Worm (Caenorhabditis elegans): ENCODE results near the gene srh-113.

DNA sequence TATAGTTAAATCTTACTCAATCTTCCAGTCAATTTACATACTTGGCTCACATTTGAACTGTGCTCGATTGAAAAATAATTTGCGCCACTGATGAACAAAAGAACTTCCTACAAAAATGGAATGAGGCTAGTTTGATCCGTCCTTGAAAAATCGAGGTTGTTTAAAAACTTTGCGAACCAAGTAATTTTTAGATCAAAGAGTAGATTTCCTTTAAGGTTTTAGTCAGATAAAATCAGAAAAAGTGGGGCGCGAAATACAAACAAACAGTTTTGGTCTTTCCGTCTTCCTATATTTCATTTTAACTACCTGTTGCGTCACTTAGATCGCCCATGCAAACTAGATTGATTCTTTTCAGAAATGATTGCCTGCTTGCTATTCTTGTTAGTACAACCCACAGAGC is 11.0 kb upstream of the srh-113 start, which contains the start of gene Y68A4A.10:
- TF ChIP-seq ztf-29 (GFP tag; IDR thresholded peaks at IDR 0.05), result no peak
- no peak for TF ChIP-seq flt-1 (GFP tag; IDR thresholded peaks at IDR 0.05)
- TF ChIP-seq ztf-23 (GFP tag; IDR thresholded peaks at IDR 0.05), result no peak
- no peak for TF ChIP-seq klf-2 (GFP tag; conservative IDR thresholded peaks at IDR 0.05)
- TF ChIP-seq T22C8.4 (GFP tag; IDR thresholded peaks at IDR 0.05), result no peak
